Fruit fly (Drosophila melanogaster) whole organism, embryonic: ENCODE results near the gene Aptx.

Experiments used
- Adf1 ChIP-seq: fragments of 200-800 bp; sonication (Bioruptor generic); IDR thresholded peaks from 2 replicates; pipeline ENCODE4 v1.3.6; 2022; ENCODE audit warnings: missing biosample characterization, missing genetic modification characterization
- CG11398 ChIP-seq: fragments of 200-800 bp; sonication (Bioruptor generic); optimal IDR thresholded peaks from 2 replicates; lab custom pipeline; 2016; ENCODE audit warnings: missing biosample characterization, missing genetic modification characterization
- CG11504 ChIP-seq: fragments of 200-800 bp; sonication (Bioruptor generic); optimal IDR thresholded peaks from 3 replicates; lab custom pipeline; 2019; ENCODE audit warnings: missing biosample characterization, mild to moderate bottlenecking, missing genetic modification characterization, moderate library complexity
- CG12659 ChIP-seq: fragments of 200-800 bp; sonication (Bioruptor generic); optimal IDR thresholded peaks from 3 replicates; lab custom pipeline; 2017; ENCODE audit warnings: mild to moderate bottlenecking, missing biosample characterization, missing genetic modification reagents, missing genetic modification characterization
- CG16863 ChIP-seq: fragments of 200-800 bp; sonication (Bioruptor generic); optimal IDR thresholded peaks from 3 replicates; lab custom pipeline; 2016; ENCODE audit warnings: missing biosample characterization, missing genetic modification characterization
- CG17361 ChIP-seq: fragments of 200-800 bp; sonication (Bioruptor generic); IDR thresholded peaks from 3 replicates; pipeline ENCODE4 v1.3.6; 2022; ENCODE audit warnings: missing biosample characterization, missing genetic modification characterization
- CG17568 ChIP-seq: fragments of 200-800 bp; sonication (Bioruptor generic); optimal IDR thresholded peaks from 2 replicates; lab custom pipeline; 2018; ENCODE audit warnings: missing biosample characterization, mild to moderate bottlenecking, missing genetic modification characterization, moderate library complexity
- CG17612 ChIP-seq: fragments of 200-800 bp; sonication (Bioruptor generic); IDR thresholded peaks from 2 replicates; pipeline ENCODE4 v1.3.6; 2022; ENCODE audit warnings: missing biosample characterization, missing genetic modification characterization
- CG17802 ChIP-seq: fragments of 200-800 bp; sonication (Bioruptor generic); optimal IDR thresholded peaks from 2 replicates; lab custom pipeline; 2018; ENCODE audit warnings: missing biosample characterization, mild to moderate bottlenecking, missing genetic modification characterization, moderate library complexity
- CG1792 ChIP-seq: fragments of 200-800 bp; sonication (Bioruptor generic); optimal IDR thresholded peaks from 2 replicates; lab custom pipeline; 2016; ENCODE audit warnings: missing biosample characterization, missing genetic modification characterization
- CG18262 ChIP-seq: fragments of 200-800 bp; optimal IDR thresholded peaks from 3 replicates; lab custom pipeline; 2019; ENCODE audit warnings: missing biosample characterization, mild to moderate bottlenecking, missing genetic modification characterization, moderate library complexity
- CG2129 ChIP-seq: fragments of 200-800 bp; sonication (Bioruptor generic); IDR thresholded peaks from 2 replicates; pipeline ENCODE4 v1.3.6; 2022; ENCODE audit warnings: missing biosample characterization, missing genetic modification characterization; ENCODE audit not compliant: partially characterized antibody
- CG2199 ChIP-seq: fragments of 200-800 bp; sonication (Bioruptor generic); IDR thresholded peaks from 3 replicates; pipeline ENCODE4 v1.3.6; 2022; ENCODE audit warnings: missing biosample characterization, missing genetic modification characterization
- CG3838 ChIP-seq: fragments of 200-800 bp; sonication (Bioruptor generic); optimal IDR thresholded peaks from 3 replicates; lab custom pipeline; 2016; ENCODE audit warnings: missing biosample characterization, missing genetic modification characterization
- CG4854 ChIP-seq: fragments of 200-800 bp; sonication (Bioruptor generic); optimal IDR thresholded peaks from 2 replicates; lab custom pipeline; 2016; ENCODE audit warnings: missing biosample characterization, missing genetic modification characterization, inconsistent platforms
- CG6854 ChIP-seq: fragments of 200-800 bp; sonication (Bioruptor generic); optimal IDR thresholded peaks from 3 replicates; lab custom pipeline; 2017; ENCODE audit warnings: missing biosample characterization, mild to moderate bottlenecking, missing genetic modification characterization
- CG9817 ChIP-seq: fragments of 200-800 bp; sonication (Bioruptor generic); optimal IDR thresholded peaks from 2 replicates; lab custom pipeline; 2018; ENCODE audit warnings: missing biosample characterization, mild to moderate bottlenecking, missing genetic modification characterization, moderate library complexity
- Dek ChIP-seq: fragments of 200-800 bp; sonication (Bioruptor generic); optimal IDR thresholded peaks from 3 replicates; lab custom pipeline; 2019; ENCODE audit warnings: missing biosample characterization, mild to moderate bottlenecking, missing genetic modification characterization, moderate library complexity
- Dref ChIP-seq: fragments of 200-800 bp; sonication (Bioruptor generic); IDR thresholded peaks from 2 replicates; pipeline ENCODE4 v1.3.6; 2022; ENCODE audit warnings: missing biosample characterization, missing genetic modification characterization
- Fer2 ChIP-seq: fragments of 200-800 bp; sonication (Bioruptor generic); optimal IDR thresholded peaks from 2 replicates; lab custom pipeline; 2018; ENCODE audit warnings: missing biosample characterization, mild to moderate bottlenecking, missing genetic modification characterization, moderate library complexity
- Hey ChIP-seq: fragments of 200-800 bp; sonication (Bioruptor generic); optimal IDR thresholded peaks from 3 replicates; lab custom pipeline; 2018; ENCODE audit warnings: missing biosample characterization, mild to moderate bottlenecking, missing genetic modification characterization
- Hmx ChIP-seq: fragments of 200-800 bp; sonication (Bioruptor generic); optimal IDR thresholded peaks from 2 replicates; lab custom pipeline; 2016; ENCODE audit warnings: missing biosample characterization, missing genetic modification characterization
- Lpt ChIP-seq: fragments of >200 bp; optimal IDR thresholded peaks from 2 replicates; lab custom pipeline; 2018; ENCODE audit warnings: missing biosample characterization, missing genetic modification characterization
- Myb ChIP-seq: fragments of 200-800 bp; sonication (Bioruptor generic); optimal IDR thresholded peaks from 2 replicates; lab custom pipeline; 2016; ENCODE audit warnings: missing biosample characterization, missing genetic modification characterization
- NFAT ChIP-seq: fragments of 200-800 bp; sonication (Bioruptor generic); IDR thresholded peaks from 2 replicates; pipeline ENCODE4 v1.3.6; 2022; ENCODE audit warnings: missing biosample characterization, missing genetic modification characterization
- Oli ChIP-seq: fragments of 200-800 bp; sonication (Bioruptor generic); optimal IDR thresholded peaks from 2 replicates; lab custom pipeline; 2018; ENCODE audit warnings: missing biosample characterization, mild to moderate bottlenecking, missing genetic modification characterization, moderate library complexity
- Ptx1 ChIP-seq: fragments of 200-800 bp; sonication (Bioruptor generic); IDR thresholded peaks from 2 replicates; pipeline ENCODE4 v1.3.6; 2022; ENCODE audit warnings: missing biosample characterization, missing genetic modification characterization
- ase ChIP-seq: fragments of 200-800 bp; sonication (Bioruptor generic); IDR thresholded peaks from 3 replicates; pipeline ENCODE4 v1.3.6; 2022; ENCODE audit warnings: missing biosample characterization, missing genetic modification characterization
- btn ChIP-seq: fragments of 200-800 bp; sonication (Bioruptor generic); optimal IDR thresholded peaks from 2 replicates; lab custom pipeline; 2016; ENCODE audit warnings: missing biosample characterization, missing genetic modification characterization
- caup ChIP-seq: fragments of 200-800 bp; sonication (Bioruptor generic); optimal IDR thresholded peaks from 3 replicates; lab custom pipeline; 2017; ENCODE audit warnings: missing biosample characterization, mild to moderate bottlenecking, missing genetic modification characterization, moderate library complexity; ENCODE audit not compliant: severe bottlenecking
- cg ChIP-seq: fragments of 200-800 bp; sonication (Bioruptor generic); optimal IDR thresholded peaks from 3 replicates; lab custom pipeline; 2019; ENCODE audit warnings: missing biosample characterization, mild to moderate bottlenecking, missing genetic modification characterization, moderate library complexity
- crol ChIP-seq: fragments of 200-800 bp; sonication (Bioruptor generic); IDR thresholded peaks from 2 replicates; pipeline ENCODE4 v1.3.6; 2022; ENCODE audit warnings: missing biosample characterization, missing genetic modification characterization
- dmrt11E ChIP-seq: fragments of 200-800 bp; sonication (Bioruptor generic); optimal IDR thresholded peaks from 3 replicates; lab custom pipeline; 2018; ENCODE audit warnings: missing biosample characterization, mild to moderate bottlenecking, missing genetic modification characterization, moderate library complexity
- eve ChIP-seq, 2 experiments: fragments of >200 bp; optimal IDR thresholded peaks; 2 replicates each; lab custom pipeline; 2017; ENCODE audit warnings: missing biosample characterization in 2 of 2, missing genetic modification characterization in 2 of 2
- exex ChIP-seq: fragments of 200-800 bp; sonication (Bioruptor generic); optimal IDR thresholded peaks from 4 replicates; lab custom pipeline; 2018; ENCODE audit warnings: missing biosample characterization, mild to moderate bottlenecking, missing genetic modification characterization, moderate library complexity
- eyg ChIP-seq: fragments of 200-800 bp; sonication (Bioruptor generic); optimal IDR thresholded peaks from 3 replicates; lab custom pipeline; 2016; ENCODE audit warnings: missing biosample characterization, missing genetic modification characterization
- gce ChIP-seq: fragments of 200-800 bp; sonication (Bioruptor generic); IDR thresholded peaks from 3 replicates; pipeline ENCODE4 v1.3.6; 2022; ENCODE audit warnings: missing biosample characterization, missing genetic modification characterization
- gem ChIP-seq: fragments of 200-800 bp; sonication (Bioruptor generic); optimal IDR thresholded peaks from 2 replicates; lab custom pipeline; 2019; ENCODE audit warnings: missing biosample characterization, mild to moderate bottlenecking, missing genetic modification characterization, moderate library complexity
- gsb ChIP-seq: fragments of 200-800 bp; sonication (Bioruptor generic); IDR thresholded peaks from 2 replicates; pipeline ENCODE4 v1.3.6; 2022; ENCODE audit warnings: missing biosample characterization, missing genetic modification characterization
- hkb ChIP-seq, 2 experiments: fragments of 200-800 bp in 1 of 2; fragments of >200 bp in 1 of 2; sonication (Bioruptor generic) in 1 of 2; IDR thresholded peaks in 1 of 2; optimal IDR thresholded peaks in 1 of 2; 2 replicates each; pipeline versions ENCODE4 v1.3.6 to Lab custom; 2017 to 2022; ENCODE audit warnings: missing biosample characterization in 1 of 2, missing genetic modification characterization in 1 of 2
- jumu ChIP-seq: fragments of 200-800 bp; sonication (Bioruptor generic); optimal IDR thresholded peaks from 3 replicates; lab custom pipeline; 2016; ENCODE audit warnings: missing biosample characterization, missing genetic modification characterization
- lola ChIP-seq, 3 experiments: fragments of >200 bp in 2 of 3; fragments of 200-800 bp in 1 of 3; sonication (Bioruptor generic) in 1 of 3; optimal IDR thresholded peaks; 2 replicates each; lab custom pipeline; 2017 to 2019; ENCODE audit warnings: missing biosample characterization in 3 of 3, missing genetic modification characterization in 3 of 3, mild to moderate bottlenecking in 1 of 3, moderate library complexity in 1 of 3
- nmo ChIP-seq: fragments of 200-800 bp; sonication (Bioruptor generic); optimal IDR thresholded peaks from 2 replicates; lab custom pipeline; 2018; ENCODE audit warnings: missing biosample characterization, mild to moderate bottlenecking, missing genetic modification characterization, moderate library complexity
- tgo ChIP-seq: fragments of 200-800 bp; sonication (Bioruptor generic); IDR thresholded peaks from 3 replicates; pipeline ENCODE4 v1.3.6; 2022; ENCODE audit warnings: missing biosample characterization, missing genetic modification characterization
- tx ChIP-seq: fragments of 200-800 bp; sonication (Bioruptor generic); optimal IDR thresholded peaks from 2 replicates; lab custom pipeline; 2016; ENCODE audit warnings: missing biosample characterization, missing genetic modification characterization
- unc-4 ChIP-seq: fragments of 200-800 bp; sonication (Bioruptor generic); IDR thresholded peaks from 2 replicates; pipeline ENCODE4 v1.3.6; 2022; ENCODE audit warnings: missing biosample characterization, missing genetic modification characterization; ENCODE audit not compliant: partially characterized antibody
- vvl ChIP-seq: fragments of 200-800 bp; sonication (Bioruptor generic); IDR thresholded peaks from 2 replicates; pipeline ENCODE4 v1.3.6; 2022; ENCODE audit warnings: missing biosample characterization, missing genetic modification characterization
- zf30C ChIP-seq: fragments of 200-800 bp; sonication (Bioruptor generic); optimal IDR thresholded peaks from 3 replicates; lab custom pipeline; 2018; ENCODE audit warnings: missing biosample characterization, mild to moderate bottlenecking, missing genetic modification characterization

Aptx gene

dm6 chr3R:19375923-19376322 lies 27.3 kb upstream of the Aptx start, which contains the start of gene CG31404:
CG31404 (minus strand) TSS chr3R:19376023.
- TF ChIP-seq lola (GFP tag; optimal IDR thresholded peaks at IDR 0.05; lab: Kevin White, UChicago): no peak
- TF ChIP-seq CG9817 (tag; lab: Kevin White, UChicago): no peak
- no peak for TF ChIP-seq CG6854

dm6 chr3R:19377125-19377524 lies 26.1 kb upstream of the Aptx start, which contains the start of gene CG31245:
CG31245 (minus strand) TSS chr3R:19377225.
- TF ChIP-seq nmo (GFP tag; lab: Kevin White, UChicago): no peak
- TF ChIP-seq exex: no peak
- no peak for TF ChIP-seq unc-4
- no peak for TF ChIP-seq CG12659 (GFP tag; lab: Kevin White, UChicago)
- TF ChIP-seq caup (GFP tag; lab: Kevin White, UChicago): no peak
- TF ChIP-seq eyg (GFP tag; lab: Kevin White, UChicago): no peak
- TF ChIP-seq ase: no peak
- no peak for TF ChIP-seq crol (GFP tag; lab: Robert Waterston, UW)
- no peak for TF ChIP-seq CG16863 (GFP tag; lab: Kevin White, UChicago)
- no peak for TF ChIP-seq Dek (tag; lab: Kevin White, UChicago)
- TF ChIP-seq Adf1 (GFP tag; lab: Robert Waterston, UW): no peak
- no peak for TF ChIP-seq tgo
- TF ChIP-seq vvl: no peak
- no peak for TF ChIP-seq CG17612

- TF ChIP-seq CG11504 (tag; lab: Kevin White, UChicago): peak; percentile 21
- TF ChIP-seq gce: no peak
- TF ChIP-seq jumu (GFP tag; lab: Kevin White, UChicago): no peak
- no peak for TF ChIP-seq Fer2 (tag; lab: Kevin White, UChicago)
- TF ChIP-seq zf30C: peak; percentile 15
- no peak for TF ChIP-seq CG2129 (GFP tag; lab: Robert Waterston, UW)
- TF ChIP-seq Oli: peak; percentile 6
- TF ChIP-seq cg: no peak
- TF ChIP-seq btn (GFP tag; lab: Kevin White, UChicago): no peak
- peak; percentile 40; the same call in 1 of the 3 replicates for TF ChIP-seq CG17361 (GFP tag; lab: Robert Waterston, UW)
- TF ChIP-seq CG18262 (tag; lab: Kevin White, UChicago): peak; percentile 36
- peak; percentile 28 for TF ChIP-seq dmrt11E (tag; lab: Kevin White, UChicago)
- no peak for TF ChIP-seq CG11398 (GFP tag; lab: Kevin White, UChicago)
- TF ChIP-seq gem (tag; lab: Kevin White, UChicago): peak; percentile 33
- TF ChIP-seq Dref (GFP tag; lab: Robert Waterston, UW): no peak
- no peak for TF ChIP-seq CG17802 (tag; lab: Kevin White, UChicago)
- no peak for TF ChIP-seq Ptx1
- TF ChIP-seq gsb (GFP tag; lab: Robert Waterston, UW): no peak
- TF ChIP-seq eve (GFP tag; optimal IDR thresholded peaks at IDR 0.05; lab: Kevin White, UChicago): peak in 1 of 2 experiments; percentile 24
Observed at dm6 chr3R:19383298-19383697, 20.0 kb upstream of the Aptx start.

- TF ChIP-seq CG3838 (GFP tag; lab: Kevin White, UChicago) (no peak), Myb (GFP tag; lab: Kevin White, UChicago) (no peak), Hey (tag; lab: Kevin White, UChicago) (peak; percentile 43), Lpt (GFP tag; lab: Kevin White, UChicago) (no peak), Hmx (GFP tag; lab: Kevin White, UChicago) (no peak), NFAT (GFP tag; lab: Robert Waterston, UW) (no peak), CG2199 (GFP tag; lab: Robert Waterston, UW) (no peak), hkb (optimal IDR thresholded peaks at IDR 0.05; lab: Kevin White, UChicago) (no peak), hkb (GFP tag; IDR thresholded peaks at IDR 0.05; lab: Robert Waterston, UW) (no peak), CG4854 (GFP tag; lab: Kevin White, UChicago) (no peak), cg (no peak), CG17568 (GFP tag; lab: Kevin White, UChicago) (no peak), CG1792 (GFP tag; lab: Kevin White, UChicago) (no peak), gce (no peak), tx (GFP tag; lab: Kevin White, UChicago) (no peak)
Observed at dm6 chr3R:19387608-19388007, 15.6 kb upstream of the Aptx start, which contains the start of gene CG3734. CG3734 (plus strand) TSS chr3R:19387861.
